Fruit fly (Drosophila melanogaster): ENCODE results near the gene Bdbt.
A peak's percentile ranks its signal among the peaks of the same experiment; 100 is the strongest.

Gene Bdbt

DNA sequence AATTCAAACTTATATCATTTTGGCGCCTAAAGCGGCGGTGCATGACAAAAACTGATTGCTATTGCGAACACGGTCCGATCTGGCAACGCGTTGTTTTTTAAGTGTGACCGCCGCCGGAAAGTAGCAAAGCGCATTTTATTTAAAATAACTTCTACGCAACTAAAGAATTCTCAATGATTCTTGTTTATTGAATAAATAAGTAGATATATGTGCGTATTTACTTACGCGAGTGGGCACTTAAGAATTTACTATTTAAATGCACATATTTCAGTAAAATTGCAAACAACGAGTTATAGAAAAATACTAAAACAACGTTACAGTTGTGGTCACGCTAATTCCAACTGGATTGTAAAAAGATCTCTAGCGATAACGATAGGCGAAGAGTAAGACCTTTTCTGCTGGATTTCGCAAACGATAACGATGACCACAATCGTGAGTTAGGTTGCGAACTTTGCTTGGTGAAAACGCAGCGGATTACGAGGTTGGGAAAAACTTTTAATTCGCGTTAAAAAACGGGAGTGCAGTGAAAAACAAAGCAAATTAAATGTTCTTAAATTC, 37.4 kb upstream of the Bdbt start (continued):
- no peak for TF ChIP-seq dati (GFP tag; IDR thresholded peaks at IDR 0.05)
- peak; percentile 12 for TF ChIP-seq mam (GFP tag; optimal IDR thresholded peaks at IDR 0.05)
- TF ChIP-seq sima (GFP tag; optimal IDR thresholded peaks at IDR 0.05), result no peak
- no peak for TF ChIP-seq CG7745 (tag; optimal IDR thresholded peaks at IDR 0.05)
- no peak for TF ChIP-seq CG12942 (GFP tag; optimal IDR thresholded peaks at IDR 0.05)
- TF ChIP-seq CG17186 (GFP tag; optimal IDR thresholded peaks at IDR 0.05), result peak; percentile 39
- no peak for TF ChIP-seq CG3281 (GFP tag; optimal IDR thresholded peaks at IDR 0.05)
- TF ChIP-seq CG17328 (GFP tag; IDR thresholded peaks at IDR 0.05), result no peak
- TF ChIP-seq CG6254 (GFP tag; optimal IDR thresholded peaks at IDR 0.05), result no peak
- TF ChIP-seq Dek (tag; optimal IDR thresholded peaks at IDR 0.05), result no peak
- no peak for TF ChIP-seq HmgZ (tag; optimal IDR thresholded peaks at IDR 0.05)
- no peak for TF ChIP-seq sim (GFP tag; IDR thresholded peaks at IDR 0.05)
- no peak for TF ChIP-seq lmd (GFP tag; IDR thresholded peaks at IDR 0.05)
- no peak for TF ChIP-seq slp2 (GFP tag; optimal IDR thresholded peaks at IDR 0.05)
- no peak for TF ChIP-seq crol (GFP tag; IDR thresholded peaks at IDR 0.05)
- peak; percentile 3 for TF ChIP-seq NC2β (GFP tag; optimal IDR thresholded peaks at IDR 0.05)
- TF ChIP-seq Doc3 (GFP tag; IDR thresholded peaks at IDR 0.05; ENCODE audit: partially characterized antibody), result no peak
- no peak for TF ChIP-seq CG7987 (GFP tag; optimal IDR thresholded peaks at IDR 0.05)
- TF ChIP-seq ash1 (GFP tag; optimal IDR thresholded peaks at IDR 0.05), result no peak
- no peak for TF ChIP-seq trh (GFP tag; optimal IDR thresholded peaks at IDR 0.05)
- no peak for TF ChIP-seq caup (GFP tag; optimal IDR thresholded peaks at IDR 0.05; ENCODE audit: severe bottlenecking)
- no peak for TF ChIP-seq dmrt11E (tag; optimal IDR thresholded peaks at IDR 0.05)
- no peak for TF ChIP-seq CG15479 (GFP tag; optimal IDR thresholded peaks at IDR 0.05)
- TF ChIP-seq vfl (GFP tag; optimal IDR thresholded peaks at IDR 0.05), result no peak
- peak; percentile 62 for TF ChIP-seq nmo (GFP tag; optimal IDR thresholded peaks at IDR 0.05)
- TF ChIP-seq so (GFP tag; IDR thresholded peaks at IDR 0.05), result no peak
- TF ChIP-seq CG17912 (GFP tag; optimal IDR thresholded peaks at IDR 0.05), result no peak
- TF ChIP-seq oc (tag; optimal IDR thresholded peaks at IDR 0.05), result peak; percentile 13
- 0 out of 2 replicates have a peak, but pooled peaks have one; percentile 9 for TF ChIP-seq slbo (GFP tag; IDR thresholded peaks at IDR 0.05)
- TF ChIP-seq Jarid2 (GFP tag; optimal IDR thresholded peaks at IDR 0.05), result peak; percentile 67
- TF ChIP-seq CG17612 (GFP tag; IDR thresholded peaks at IDR 0.05), result no peak
- TF ChIP-seq CG12236 (GFP tag; optimal IDR thresholded peaks at IDR 0.05), result no peak
- TF ChIP-seq gcm (GFP tag; optimal IDR thresholded peaks at IDR 0.05), result no peak
- TF ChIP-seq CG32772 (GFP tag; IDR thresholded peaks at IDR 0.05), result no peak
- TF ChIP-seq CG10543 (GFP tag; optimal IDR thresholded peaks at IDR 0.05), result no peak
- TF ChIP-seq CG6765 (GFP tag; optimal IDR thresholded peaks at IDR 0.05), result no peak
- TF ChIP-seq insv (GFP tag; optimal IDR thresholded peaks at IDR 0.05), result peak; percentile 72 to 97
- TF ChIP-seq CoRest (tag; optimal IDR thresholded peaks at IDR 0.05), result peak; percentile 63
- no peak for TF ChIP-seq lola (GFP tag; optimal IDR thresholded peaks at IDR 0.05)
- TF ChIP-seq Kr (GFP tag; optimal IDR thresholded peaks at IDR 0.05), result no peak
- TF ChIP-seq CG3838 (GFP tag; optimal IDR thresholded peaks at IDR 0.05), result no peak
- TF ChIP-seq CG4854 (GFP tag; optimal IDR thresholded peaks at IDR 0.05), result no peak
- no peak for TF ChIP-seq Ravus (GFP tag; IDR thresholded peaks at IDR 0.05)
- TF ChIP-seq CG2889 (GFP tag; IDR thresholded peaks at IDR 0.05), result no peak
- no peak for TF ChIP-seq H15 (GFP tag; IDR thresholded peaks at IDR 0.05)
- TF ChIP-seq org-1 (GFP tag; optimal IDR thresholded peaks at IDR 0.05), result no peak
- TF ChIP-seq eyg (GFP tag; optimal IDR thresholded peaks at IDR 0.05), result peak; percentile 11
- TF ChIP-seq Lim3 (GFP tag; IDR thresholded peaks at IDR 0.05), result no peak
- no peak for TF ChIP-seq Awh (GFP tag; IDR thresholded peaks at IDR 0.05)
- no peak for TF ChIP-seq nau (GFP tag; optimal IDR thresholded peaks at IDR 0.05)
- TF ChIP-seq CG15269 (tag; optimal IDR thresholded peaks at IDR 0.05), result no peak
